Fruit fly (Drosophila melanogaster) whole organism, pupa: ENCODE results near the gene Vinc.

ENCODE experiments used
- CG10348 ChIP-seq: fragments of 200-800 bp; sonication (Bioruptor generic); IDR thresholded peaks from 2 replicates; pipeline ENCODE4 v1.3.6; 2022; ENCODE audit warnings: missing biosample characterization, missing genetic modification characterization
- CG12605 ChIP-seq: fragments of 200-800 bp; sonication (Bioruptor generic); IDR thresholded peaks from 2 replicates; pipeline ENCODE4 v1.3.6; 2022; ENCODE audit warnings: missing biosample characterization, missing genetic modification characterization
- CG13204 ChIP-seq: fragments of 200-800 bp; sonication (Bioruptor generic); optimal IDR thresholded peaks from 2 replicates; lab custom pipeline; 2018; ENCODE audit warnings: missing biosample characterization, mild to moderate bottlenecking, missing genetic modification characterization, moderate library complexity
- CG14655 ChIP-seq: fragments of 200-800 bp; sonication (Bioruptor generic); optimal IDR thresholded peaks from 3 replicates; lab custom pipeline; 2017; ENCODE audit warnings: mild to moderate bottlenecking, missing biosample characterization, missing genetic modification reagents, missing genetic modification characterization
- CG15710 ChIP-seq: fragments of 200-800 bp; sonication (Bioruptor generic); optimal IDR thresholded peaks from 2 replicates; lab custom pipeline; 2018; ENCODE audit warnings: missing biosample characterization, mild to moderate bottlenecking, missing genetic modification characterization, moderate library complexity
- CG17806 ChIP-seq: fragments of 200-800 bp; sonication (Bioruptor generic); optimal IDR thresholded peaks from 2 replicates; lab custom pipeline; 2018; ENCODE audit warnings: missing biosample characterization, mild to moderate bottlenecking, missing genetic modification characterization, moderate library complexity
- CG32121 ChIP-seq: fragments of 200-800 bp; sonication (Bioruptor generic); IDR thresholded peaks from 2 replicates; pipeline ENCODE4 v1.3.6; 2022; ENCODE audit warnings: missing biosample characterization, missing genetic modification characterization
- CG34367 ChIP-seq: fragments of 200-800 bp; sonication (Bioruptor generic); optimal IDR thresholded peaks from 2 replicates; lab custom pipeline; 2018; ENCODE audit warnings: missing biosample characterization, mild to moderate bottlenecking, missing genetic modification characterization
- CG4496 ChIP-seq: fragments of 200-800 bp; sonication (Bioruptor generic); IDR thresholded peaks from 3 replicates; pipeline ENCODE4 v1.3.6; 2022; ENCODE audit warnings: missing biosample characterization, missing genetic modification characterization
- CG8159 ChIP-seq: fragments of 200-800 bp; sonication (Bioruptor generic); optimal IDR thresholded peaks from 3 replicates; lab custom pipeline; 2018; ENCODE audit warnings: missing biosample characterization, mild to moderate bottlenecking, missing genetic modification characterization, moderate library complexity
- CG8301 ChIP-seq: fragments of 200-800 bp; sonication (Bioruptor generic); optimal IDR thresholded peaks from 2 replicates; lab custom pipeline; 2018; ENCODE audit warnings: missing biosample characterization, mild to moderate bottlenecking, missing genetic modification characterization
- CG9948 ChIP-seq: fragments of 200-800 bp; sonication (Bioruptor generic); optimal IDR thresholded peaks from 2 replicates; lab custom pipeline; 2018; ENCODE audit warnings: missing biosample characterization, mild to moderate bottlenecking, missing genetic modification characterization, moderate library complexity
- D1 ChIP-seq: fragments of 200-800 bp; sonication (Bioruptor generic); optimal IDR thresholded peaks from 2 replicates; lab custom pipeline; 2018; ENCODE audit warnings: missing biosample characterization, mild to moderate bottlenecking, missing genetic modification characterization, moderate library complexity
- EcR ChIP-seq: fragments of 200-800 bp; sonication (Bioruptor generic); optimal IDR thresholded peaks from 3 replicates; lab custom pipeline; 2019; ENCODE audit warnings: missing biosample characterization, missing genetic modification characterization, mild to moderate bottlenecking, moderate library complexity, missing genetic modification reagents
- Ets98B ChIP-seq: fragments of 200-800 bp; sonication (Bioruptor generic); IDR thresholded peaks from 2 replicates; pipeline ENCODE4 v1.3.6; 2022; ENCODE audit warnings: missing biosample characterization, missing genetic modification characterization
- Pif1B ChIP-seq: fragments of 200-800 bp; sonication (Bioruptor generic); optimal IDR thresholded peaks from 3 replicates; lab custom pipeline; 2016; ENCODE audit warnings: missing biosample characterization, missing genetic modification characterization
- Snoo ChIP-seq: fragments of 200-800 bp; sonication (Bioruptor generic); optimal IDR thresholded peaks from 3 replicates; lab custom pipeline; 2017; ENCODE audit warnings: missing biosample characterization, mild to moderate bottlenecking, missing genetic modification characterization, inconsistent platforms
- fd96Ca ChIP-seq: fragments of 200-800 bp; sonication (Bioruptor generic); IDR thresholded peaks from 3 replicates; pipeline ENCODE4 v1.3.6; 2022; ENCODE audit warnings: missing biosample characterization, missing genetic modification characterization
- gl ChIP-seq: fragments of 200-800 bp; sonication (Bioruptor generic); optimal IDR thresholded peaks from 2 replicates; lab custom pipeline; 2018; ENCODE audit warnings: missing biosample characterization, mild to moderate bottlenecking, missing genetic modification characterization
- rn ChIP-seq: fragments of 200-800 bp; sonication (Bioruptor generic); IDR thresholded peaks from 2 replicates; pipeline ENCODE4 v1.3.6; 2022; ENCODE audit warnings: missing biosample characterization, missing genetic modification characterization

The Vinc gene

dm6 chrX:2249763-2250162 is 27.4 kb upstream of the Vinc start, which contains the start of gene crn:
Gene crn, minus strand, starts transcription at chrX:2249983.
- TF ChIP-seq CG9948 (tag; lab: Kevin White, UChicago) (no peak), Pif1B (no peak), D1 (tag; lab: Kevin White, UChicago) (no peak), Snoo (tag; lab: Kevin White, UChicago) (no peak)

DNA sequence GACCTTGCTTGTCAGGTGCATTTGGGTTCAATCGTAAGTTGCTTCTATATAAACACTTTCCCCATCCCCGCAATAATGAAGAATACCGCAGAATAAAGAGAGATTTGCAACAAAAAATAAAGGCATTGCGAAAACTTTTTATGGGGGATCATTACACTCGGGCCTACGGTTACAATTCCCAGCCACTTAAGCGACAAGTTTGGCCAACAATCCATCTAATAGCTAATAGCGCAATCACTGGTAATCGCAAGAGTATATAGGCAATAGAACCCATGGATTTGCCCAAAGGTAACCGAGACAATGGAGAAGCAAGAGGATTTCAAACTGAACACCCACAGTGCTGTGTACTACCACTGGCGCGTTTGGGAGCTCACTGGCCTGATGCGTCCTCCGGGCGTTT is 23.6 kb upstream of the Vinc start, which contains the start of gene Or2a:
Gene Or2a (plus strand): TSS at position 301 of the 400 bp plus-strand sequence.
- no peak for TF ChIP-seq CG34367 (tag; lab: Kevin White, UChicago)
- TF ChIP-seq Pif1B: no peak
- TF ChIP-seq CG8301 (tag; lab: Kevin White, UChicago): no peak
- TF ChIP-seq gl (tag; lab: Kevin White, UChicago): no peak
- TF ChIP-seq CG12605: no peak
- no peak for TF ChIP-seq CG10348 (GFP tag; lab: Robert Waterston, UW)

- TF ChIP-seq CG17806 (no peak), fd96Ca (GFP tag; lab: Robert Waterston, UW) (no peak), CG8159 (tag; lab: Kevin White, UChicago) (no peak), CG4496 (GFP tag; lab: Robert Waterston, UW) (no peak), CG14655 (GFP tag; lab: Kevin White, UChicago) (no peak), CG13204 (no peak), CG12605 (no peak), CG8301 (tag; lab: Kevin White, UChicago) (no peak), CG32121 (GFP tag; lab: Robert Waterston, UW) (no peak), CG9948 (tag; lab: Kevin White, UChicago) (no peak), rn (GFP tag; lab: Robert Waterston, UW) (no peak), Snoo (tag; lab: Kevin White, UChicago) (no peak), gl (tag; lab: Kevin White, UChicago) (no peak), Pif1B (no peak), CG10348 (GFP tag; lab: Robert Waterston, UW) (no peak), CG15710 (tag; lab: Kevin White, UChicago) (no peak), Ets98B (no peak), CG34367 (tag; lab: Kevin White, UChicago) (no peak), D1 (tag; lab: Kevin White, UChicago) (no peak), EcR (GFP tag; lab: Kevin White, UChicago) (no peak)
Measured at dm6 chrX:2244753-2245152, 22.4 kb upstream of the Vinc start.

DNA sequence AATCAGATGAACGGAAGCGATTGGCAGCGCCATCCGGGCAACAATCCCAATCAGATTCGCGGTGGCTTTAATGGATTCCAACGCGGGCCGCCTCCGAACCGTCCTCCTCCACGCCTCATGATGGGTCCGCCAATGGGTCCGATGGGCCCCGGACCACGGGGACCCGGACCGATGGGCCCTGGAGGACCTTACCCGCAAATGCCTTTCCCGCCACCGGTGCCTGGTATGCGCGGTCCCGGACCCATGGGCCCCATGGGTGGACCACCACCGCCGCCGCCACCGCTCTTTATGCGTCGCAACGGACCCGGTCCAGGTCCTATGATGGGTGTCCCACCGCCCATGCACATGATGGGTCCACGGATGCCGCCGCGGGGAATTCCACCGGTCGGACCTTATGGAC is 20.5 kb upstream of the Vinc start:
- no peak for TF ChIP-seq Snoo (tag; lab: Kevin White, UChicago)
- no peak for TF ChIP-seq CG14655 (GFP tag; lab: Kevin White, UChicago)
- TF ChIP-seq CG9948 (tag; lab: Kevin White, UChicago): no peak
- TF ChIP-seq CG10348 (GFP tag; lab: Robert Waterston, UW): no peak
- no peak for TF ChIP-seq CG13204
- no peak for TF ChIP-seq CG4496 (GFP tag; lab: Robert Waterston, UW)
- no peak for TF ChIP-seq Ets98B
- TF ChIP-seq fd96Ca (GFP tag; lab: Robert Waterston, UW): no peak
- no peak for TF ChIP-seq D1 (tag; lab: Kevin White, UChicago)
- TF ChIP-seq CG8301 (tag; lab: Kevin White, UChicago): no peak
- no peak for TF ChIP-seq Pif1B
- no peak for TF ChIP-seq CG8159 (tag; lab: Kevin White, UChicago)
- no peak for TF ChIP-seq CG34367 (tag; lab: Kevin White, UChicago)
- TF ChIP-seq gl (tag; lab: Kevin White, UChicago): no peak

dm6 chrX:2241842-2242241 is 19.5 kb upstream of the Vinc start, which contains the start of gene kz:
Gene kz, minus strand, starts transcription at chrX:2242035.
- TF ChIP-seq D1 (tag; lab: Kevin White, UChicago) (no peak), EcR (GFP tag; lab: Kevin White, UChicago) (no peak), CG4496 (GFP tag; lab: Robert Waterston, UW) (no peak), fd96Ca (GFP tag; lab: Robert Waterston, UW) (no peak), CG32121 (GFP tag; lab: Robert Waterston, UW) (no peak), rn (GFP tag; lab: Robert Waterston, UW) (no peak), Pif1B (no peak), Snoo (tag; lab: Kevin White, UChicago) (no peak), Ets98B (no peak)
- TF ChIP-seq, all 21 proteins: peak for 0

- TF ChIP-seq CG32121 (GFP tag; lab: Robert Waterston, UW) (no peak), fd96Ca (GFP tag; lab: Robert Waterston, UW) (no peak), EcR (GFP tag; lab: Kevin White, UChicago) (no peak), CG12605 (no peak), CG8159 (tag; lab: Kevin White, UChicago) (no peak), gl (tag; lab: Kevin White, UChicago) (no peak), CG34367 (tag; lab: Kevin White, UChicago) (no peak), CG14655 (GFP tag; lab: Kevin White, UChicago) (no peak)
- TF ChIP-seq, all 21 proteins: peak for 0
Measured at dm6 chrX:2225138-2225537, 2.8 kb upstream of the Vinc start, which contains the start of gene pcx. Gene pcx, plus strand, starts transcription at chrX:2225296.

DNA sequence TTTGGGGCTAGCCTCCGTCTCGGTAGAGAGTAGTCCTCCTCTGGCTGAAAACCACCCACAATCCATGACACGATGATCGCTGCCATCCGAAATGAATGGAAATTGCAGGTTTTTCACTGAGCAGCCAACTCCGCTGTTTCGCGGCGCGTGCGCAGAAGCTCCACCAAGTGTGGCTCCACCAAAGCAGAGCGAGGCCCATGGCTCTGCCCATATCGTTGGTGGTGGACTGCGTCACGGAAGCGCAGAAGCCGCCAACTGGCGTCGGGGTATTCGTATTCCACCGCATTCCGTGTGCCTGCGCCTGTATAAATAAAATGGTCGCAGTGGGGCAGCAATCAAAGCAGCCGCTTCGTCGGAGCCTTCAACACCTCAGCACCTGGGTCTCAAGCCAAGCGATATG is 1.1 kb upstream of the Vinc start, which contains the start of gene CG14052:
Gene CG14052 (plus strand): TSS at position 301 of the 400 bp plus-strand sequence.
- TF ChIP-seq Pif1B (no peak), CG8301 (tag; lab: Kevin White, UChicago) (no peak), CG13204 (no peak), CG10348 (GFP tag; lab: Robert Waterston, UW) (no peak), EcR (GFP tag; lab: Kevin White, UChicago) (no peak), CG9948 (tag; lab: Kevin White, UChicago) (no peak), Snoo (tag; lab: Kevin White, UChicago) (no peak), CG17806 (no peak), CG34367 (tag; lab: Kevin White, UChicago) (no peak), gl (tag; lab: Kevin White, UChicago) (no peak), CG8159 (tag; lab: Kevin White, UChicago) (no peak), CG14655 (GFP tag; lab: Kevin White, UChicago) (no peak), CG4496 (GFP tag; lab: Robert Waterston, UW) (no peak), CG32121 (GFP tag; lab: Robert Waterston, UW) (no peak), CG12605 (no peak), Ets98B (no peak)
